Fruit fly (Drosophila melanogaster): Measurements from ENCODE around the gene Hn.

- TF ChIP-seq kay (GFP tag; ENCODE audit: borderline replicate concordance) (no peak), toe (GFP tag; optimal IDR thresholded peaks at IDR 0.05) (no peak), ovo (GFP tag; optimal IDR thresholded peaks at IDR 0.05) (no peak), Hr96 (GFP tag; optimal IDR thresholded peaks at IDR 0.05) (no peak), CG7101 (tag; optimal IDR thresholded peaks at IDR 0.05) (no peak), Mnt (GFP tag; optimal IDR thresholded peaks at IDR 0.05) (no peak), CG11617 (GFP tag; optimal IDR thresholded peaks at IDR 0.05) (no peak), cnc (optimal IDR thresholded peaks at IDR 0.05) (no peak), CG7045 (GFP tag; optimal IDR thresholded peaks at IDR 0.05) (no peak)
Measured at dm6 chr3L:7714301-7714946, 45.8 kb upstream of the Hn start.
